Fruit fly (Drosophila melanogaster) whole organism, embryonic: ENCODE results near the gene rols.

Source experiments
- Bdp1 ChIP-seq: fragments of 200-800 bp; sonication (Bioruptor generic); optimal IDR thresholded peaks from 3 replicates; lab custom pipeline; 2016; ENCODE audit warnings: missing biosample characterization, missing genetic modification characterization
- Blimp-1 ChIP-seq: fragments of 200-800 bp; sonication (Bioruptor generic); optimal IDR thresholded peaks from 3 replicates; lab custom pipeline; 2018; ENCODE audit warnings: missing biosample characterization, missing genetic modification characterization, mild to moderate bottlenecking, moderate library complexity, missing genetic modification reagents
- CG12236 ChIP-seq: fragments of 200-800 bp; sonication (Bioruptor generic); optimal IDR thresholded peaks from 2 replicates; lab custom pipeline; 2016; ENCODE audit warnings: missing biosample characterization, missing genetic modification characterization
- CG14860 ChIP-seq: fragments of 200-800 bp; sonication (Bioruptor generic); IDR thresholded peaks from 3 replicates; pipeline ENCODE4 v1.3.6; 2022; ENCODE audit warnings: missing biosample characterization, missing genetic modification characterization; ENCODE audit not compliant: partially characterized antibody
- CG15269 ChIP-seq: fragments of 200-800 bp; sonication (Bioruptor generic); optimal IDR thresholded peaks from 2 replicates; lab custom pipeline; 2018; ENCODE audit warnings: missing biosample characterization, mild to moderate bottlenecking, missing genetic modification characterization, moderate library complexity
- CG15479 ChIP-seq: fragments of 200-800 bp; sonication (Bioruptor generic); optimal IDR thresholded peaks from 3 replicates; lab custom pipeline; 2019; ENCODE audit warnings: missing biosample characterization, mild to moderate bottlenecking, missing genetic modification characterization, moderate library complexity
- CG15601 ChIP-seq: fragments of 200-800 bp; sonication (Bioruptor generic); optimal IDR thresholded peaks from 3 replicates; lab custom pipeline; 2019; ENCODE audit warnings: missing biosample characterization, mild to moderate bottlenecking, missing genetic modification characterization, moderate library complexity
- CG1602 ChIP-seq: fragments of 200-800 bp; sonication (Bioruptor generic); optimal IDR thresholded peaks from 3 replicates; lab custom pipeline; 2016; ENCODE audit warnings: missing biosample characterization, missing genetic modification characterization
- CG17385 ChIP-seq: fragments of 200-800 bp; sonication (Bioruptor generic); optimal IDR thresholded peaks from 3 replicates; lab custom pipeline; 2018; ENCODE audit warnings: missing biosample characterization, mild to moderate bottlenecking, missing genetic modification characterization
- CG17829 ChIP-seq: fragments of 200-800 bp; optimal IDR thresholded peaks from 2 replicates; lab custom pipeline; 2019; ENCODE audit warnings: missing biosample characterization, mild to moderate bottlenecking, missing genetic modification characterization, moderate library complexity
- CG18262 ChIP-seq: fragments of 200-800 bp; optimal IDR thresholded peaks from 3 replicates; lab custom pipeline; 2019; ENCODE audit warnings: missing biosample characterization, mild to moderate bottlenecking, missing genetic modification characterization, moderate library complexity
- CG2116 ChIP-seq: fragments of 200-800 bp; sonication (Bioruptor generic); optimal IDR thresholded peaks from 3 replicates; lab custom pipeline; 2018; ENCODE audit warnings: missing biosample characterization, mild to moderate bottlenecking, missing genetic modification characterization
- CG3847 ChIP-seq: fragments of 200-800 bp; sonication (Bioruptor generic); IDR thresholded peaks from 2 replicates; pipeline ENCODE4 v1.3.6; 2022; ENCODE audit warnings: missing biosample characterization, missing genetic modification characterization
- CG4730 ChIP-seq: fragments of 200-800 bp; sonication (Bioruptor generic); IDR thresholded peaks from 2 replicates; pipeline ENCODE4 v1.3.6; 2022; ENCODE audit warnings: missing biosample characterization, missing genetic modification characterization
- CG6854 ChIP-seq: fragments of 200-800 bp; sonication (Bioruptor generic); optimal IDR thresholded peaks from 3 replicates; lab custom pipeline; 2017; ENCODE audit warnings: missing biosample characterization, mild to moderate bottlenecking, missing genetic modification characterization
- CG7271 ChIP-seq: fragments of 200-800 bp; sonication (Bioruptor generic); optimal IDR thresholded peaks from 2 replicates; lab custom pipeline; 2018; ENCODE audit warnings: missing biosample characterization, mild to moderate bottlenecking, missing genetic modification characterization, moderate library complexity
- CG7963 ChIP-seq: fragments of 200-800 bp; sonication (Bioruptor generic); IDR thresholded peaks from 3 replicates; pipeline ENCODE4 v1.3.6; 2022; ENCODE audit warnings: missing biosample characterization, missing genetic modification characterization; ENCODE audit not compliant: partially characterized antibody
- CG8388 ChIP-seq: fragments of 200-800 bp; sonication (Bioruptor generic); optimal IDR thresholded peaks from 2 replicates; lab custom pipeline; 2019; ENCODE audit warnings: missing biosample characterization, mild to moderate bottlenecking, missing genetic modification characterization, moderate library complexity
- CG9215 ChIP-seq: fragments of 200-800 bp; sonication (Bioruptor generic); IDR thresholded peaks from 2 replicates; pipeline ENCODE4 v1.3.6; 2022; ENCODE audit warnings: missing biosample characterization, missing genetic modification characterization
- D ChIP-seq, 2 experiments: fragments of 200-800 bp in 1 of 2; fragments of >200 bp in 1 of 2; sonication (Bioruptor generic) in 1 of 2; optimal IDR thresholded peaks; 2 replicates in 1 of 2; 3 replicates in 1 of 2; lab custom pipeline; 2017; ENCODE audit warnings: mild to moderate bottlenecking in 1 of 2, missing biosample characterization in 1 of 2, missing genetic modification characterization in 1 of 2, missing genetic modification reagents in 1 of 2
- Dfd ChIP-seq, 2 experiments: fragments of >200 bp; optimal IDR thresholded peaks; 2 replicates each; lab custom pipeline; 2017; ENCODE audit warnings: missing biosample characterization in 2 of 2, missing genetic modification characterization in 2 of 2
- Dref ChIP-seq: fragments of 200-800 bp; sonication (Bioruptor generic); IDR thresholded peaks from 2 replicates; pipeline ENCODE4 v1.3.6; 2022; ENCODE audit warnings: missing biosample characterization, missing genetic modification characterization
- Drgx ChIP-seq: fragments of 200-800 bp; sonication (Bioruptor generic); IDR thresholded peaks from 2 replicates; pipeline ENCODE4 v1.3.6; 2022; ENCODE audit warnings: missing biosample characterization, missing genetic modification characterization
- ERR ChIP-seq: fragments of 200-800 bp; sonication (Bioruptor generic); optimal IDR thresholded peaks from 2 replicates; lab custom pipeline; 2016; ENCODE audit warnings: missing biosample characterization, missing genetic modification characterization
- Fer3 ChIP-seq: fragments of 200-800 bp; sonication (Bioruptor generic); optimal IDR thresholded peaks from 2 replicates; lab custom pipeline; 2018; ENCODE audit warnings: missing biosample characterization, mild to moderate bottlenecking, missing genetic modification characterization, moderate library complexity
- Hr51 ChIP-seq, 2 experiments: fragments of 200-800 bp; sonication (Bioruptor generic); optimal IDR thresholded peaks; 2 replicates in 1 of 2; 3 replicates in 1 of 2; lab custom pipeline; 2016 to 2018; ENCODE audit warnings: missing biosample characterization in 2 of 2, missing genetic modification characterization in 2 of 2, mild to moderate bottlenecking in 1 of 2, moderate library complexity in 1 of 2
- Hr78 ChIP-seq, 2 experiments: fragments of 200-800 bp in 1 of 2; fragments of >200 bp in 1 of 2; sonication (Bioruptor generic) in 1 of 2; optimal IDR thresholded peaks; 2 replicates each; lab custom pipeline; 2017 to 2019; ENCODE audit warnings: missing biosample characterization in 2 of 2, missing genetic modification characterization in 2 of 2, mild to moderate bottlenecking in 1 of 2, moderate library complexity in 1 of 2
- Kr ChIP-seq: fragments of 200-800 bp; sonication (Bioruptor generic); optimal IDR thresholded peaks from 2 replicates; lab custom pipeline; 2017; ENCODE audit warnings: missing biosample characterization, mild to moderate bottlenecking, missing genetic modification characterization
- Mrtf ChIP-seq: fragments of 200-800 bp; sonication (Bioruptor generic); IDR thresholded peaks from 3 replicates; pipeline ENCODE4 v1.3.6; 2022; ENCODE audit warnings: missing biosample characterization, missing genetic modification characterization
- Myb ChIP-seq: fragments of 200-800 bp; sonication (Bioruptor generic); optimal IDR thresholded peaks from 2 replicates; lab custom pipeline; 2016; ENCODE audit warnings: missing biosample characterization, missing genetic modification characterization
- Nf-YA ChIP-seq: fragments of 200-800 bp; sonication (Bioruptor generic); IDR thresholded peaks from 2 replicates; pipeline ENCODE4 v1.3.6; 2022; ENCODE audit warnings: missing biosample characterization, missing genetic modification characterization
- Stat92E ChIP-seq, 3 experiments: fragments of >200 bp in 2 of 3; fragments of 200-800 bp in 1 of 3; sonication (Bioruptor generic) in 1 of 3; optimal IDR thresholded peaks; 2 replicates each; lab custom pipeline; 2017 to 2019; ENCODE audit warnings: missing biosample characterization in 3 of 3, missing genetic modification characterization in 3 of 3, mild to moderate bottlenecking in 1 of 3, moderate library complexity in 1 of 3
- ap ChIP-seq: fragments of 200-800 bp; sonication (Bioruptor generic); IDR thresholded peaks from 2 replicates; pipeline ENCODE4 v1.3.6; 2022; ENCODE audit warnings: missing biosample characterization, missing genetic modification characterization
- caup ChIP-seq: fragments of 200-800 bp; sonication (Bioruptor generic); optimal IDR thresholded peaks from 3 replicates; lab custom pipeline; 2017; ENCODE audit warnings: missing biosample characterization, mild to moderate bottlenecking, missing genetic modification characterization, moderate library complexity; ENCODE audit not compliant: severe bottlenecking
- chn ChIP-seq: fragments of 200-800 bp; sonication (Bioruptor generic); optimal IDR thresholded peaks from 2 replicates; lab custom pipeline; 2016; ENCODE audit warnings: missing biosample characterization, missing genetic modification characterization
- dan ChIP-seq: fragments of 200-800 bp; sonication (Bioruptor generic); IDR thresholded peaks from 2 replicates; pipeline ENCODE4 v1.3.6; 2022; ENCODE audit warnings: missing biosample characterization, missing genetic modification characterization
- esg ChIP-seq: fragments of 200-800 bp; sonication (Bioruptor generic); conservative IDR thresholded peaks from 2 replicates; pipeline ENCODE4 v1.3.6; 2022; ENCODE audit warnings: missing biosample characterization, missing genetic modification characterization
- ewg ChIP-seq: fragments of 200-800 bp; sonication (Bioruptor generic); optimal IDR thresholded peaks from 3 replicates; lab custom pipeline; 2017; ENCODE audit warnings: mild to moderate bottlenecking, missing biosample characterization, missing genetic modification reagents, missing genetic modification characterization
- ftz-f1 ChIP-seq: fragments of 200-800 bp; sonication (Bioruptor generic); optimal IDR thresholded peaks from 2 replicates; lab custom pipeline; 2016; ENCODE audit warnings: missing biosample characterization, missing genetic modification characterization
- gro ChIP-seq: fragments of 200-800 bp; sonication (Bioruptor generic); optimal IDR thresholded peaks from 2 replicates; lab custom pipeline; 2016; ENCODE audit warnings: missing biosample characterization, missing genetic modification characterization
- klu ChIP-seq: fragments of 200-800 bp; sonication (Bioruptor generic); IDR thresholded peaks from 2 replicates; pipeline ENCODE4 v1.3.6; 2022; ENCODE audit warnings: missing biosample characterization, missing genetic modification characterization
- lola ChIP-seq, 3 experiments: fragments of >200 bp in 2 of 3; fragments of 200-800 bp in 1 of 3; sonication (Bioruptor generic) in 1 of 3; optimal IDR thresholded peaks; 2 replicates each; lab custom pipeline; 2017 to 2019; ENCODE audit warnings: missing biosample characterization in 3 of 3, missing genetic modification characterization in 3 of 3, mild to moderate bottlenecking in 1 of 3, moderate library complexity in 1 of 3
- nom ChIP-seq: fragments of 200-800 bp; sonication (Bioruptor generic); optimal IDR thresholded peaks from 2 replicates; lab custom pipeline; 2017; ENCODE audit warnings: missing biosample characterization, missing genetic modification characterization, mild to moderate bottlenecking, moderate library complexity, missing genetic modification reagents
- ranshi ChIP-seq: fragments of 200-800 bp; sonication (Bioruptor generic); IDR thresholded peaks from 2 replicates; pipeline ENCODE4 v1.3.6; 2022; ENCODE audit warnings: missing biosample characterization, missing genetic modification characterization
- shn ChIP-seq: fragments of 200-800 bp; sonication (Bioruptor generic); optimal IDR thresholded peaks from 3 replicates; lab custom pipeline; 2016; ENCODE audit warnings: missing biosample characterization, missing genetic modification characterization
- sob ChIP-seq: fragments of 200-800 bp; sonication (Bioruptor generic); IDR thresholded peaks from 2 replicates; pipeline ENCODE4 v1.3.6; 2022; ENCODE audit warnings: missing biosample characterization, missing genetic modification characterization
- tup ChIP-seq: fragments of 200-800 bp; sonication (Bioruptor generic); optimal IDR thresholded peaks from 2 replicates; lab custom pipeline; 2016; ENCODE audit warnings: missing biosample characterization, mild to moderate bottlenecking, missing genetic modification characterization, moderate library complexity
- twi ChIP-seq: fragments of 200-800 bp; optimal IDR thresholded peaks from 2 replicates; lab custom pipeline; 2019; ENCODE audit warnings: missing biosample characterization, mild to moderate bottlenecking, missing genetic modification characterization, moderate library complexity
- zen2 ChIP-seq: fragments of 200-800 bp; sonication (Bioruptor generic); IDR thresholded peaks from 3 replicates; pipeline ENCODE4 v1.3.6; 2022; ENCODE audit warnings: missing biosample characterization, missing genetic modification characterization; ENCODE audit not compliant: partially characterized antibody

rols gene

dm6 chr3L:12101924-12102383 lies 37.3 kb upstream of the rols start (continued):
- peak; percentile 50 for TF ChIP-seq CG17829 (tag; lab: Kevin White, UChicago)
- peak in 1 of 2 experiments; percentile 30 for TF ChIP-seq Hr51 (GFP tag; optimal IDR thresholded peaks at IDR 0.05; lab: Kevin White, UChicago)
- TF ChIP-seq CG7963 (GFP tag; lab: Robert Waterston, UW), result no peak
- TF ChIP-seq Mrtf (GFP tag; lab: Robert Waterston, UW), result no peak
- no peak for TF ChIP-seq ewg (GFP tag; lab: Kevin White, UChicago)
- no peak for TF ChIP-seq CG6854 (GFP tag; lab: Kevin White, UChicago)
- peak; percentile 68 for TF ChIP-seq CG18262 (tag; lab: Kevin White, UChicago)
- TF ChIP-seq Drgx, result 0 out of 2 replicates have a peak, but pooled peaks have one; percentile 18
- no peak for TF ChIP-seq dan (GFP tag; lab: Robert Waterston, UW)
- no peak for TF ChIP-seq CG15601 (tag; lab: Kevin White, UChicago)
- no peak for TF ChIP-seq ranshi (GFP tag; lab: Robert Waterston, UW)
- no peak for TF ChIP-seq Myb (GFP tag; lab: Kevin White, UChicago)
- no peak for TF ChIP-seq caup (GFP tag; lab: Kevin White, UChicago)
- peak; percentile 26 for TF ChIP-seq Blimp-1
- no peak for TF ChIP-seq Hr78 (GFP tag; optimal IDR thresholded peaks at IDR 0.05; lab: Kevin White, UChicago)
- TF ChIP-seq Dref (GFP tag; lab: Robert Waterston, UW), result no peak
- no peak for TF ChIP-seq sob
- TF ChIP-seq twi (tag; lab: Kevin White, UChicago), result peak; percentile 75
- no peak for TF ChIP-seq Fer3 (tag; lab: Kevin White, UChicago)
- peak; percentile 19 for TF ChIP-seq CG7271
- TF ChIP-seq Stat92E (GFP tag; optimal IDR thresholded peaks at IDR 0.05; lab: Kevin White, UChicago), result no peak
- no peak for TF ChIP-seq CG2116
- TF ChIP-seq CG9215 (GFP tag; lab: Robert Waterston, UW), result no peak
- no peak for TF ChIP-seq shn (GFP tag; lab: Kevin White, UChicago)
- no peak for TF ChIP-seq ftz-f1 (GFP tag; lab: Kevin White, UChicago)
- TF ChIP-seq Dfd (GFP tag; optimal IDR thresholded peaks at IDR 0.05; lab: Kevin White, UChicago), result no peak
- TF ChIP-seq CG1602, result peak; percentile 19
- peak in 1 of 3 experiments; percentile 70 for TF ChIP-seq lola (GFP tag; optimal IDR thresholded peaks at IDR 0.05; lab: Kevin White, UChicago)
- no peak for TF ChIP-seq zen2
- TF ChIP-seq chn, result no peak
- no peak for TF ChIP-seq gro (GFP tag; lab: Kevin White, UChicago)
- peak; percentile 21 for TF ChIP-seq CG8388 (GFP tag; lab: Kevin White, UChicago)
- no peak for TF ChIP-seq Nf-YA (GFP tag; lab: Robert Waterston, UW)
- no peak for TF ChIP-seq CG4730 (GFP tag; lab: Robert Waterston, UW)
- no peak for TF ChIP-seq klu
- no peak for TF ChIP-seq CG14860 (GFP tag; lab: Robert Waterston, UW)
- no peak for TF ChIP-seq CG12236
- no peak for TF ChIP-seq ERR (GFP tag; lab: Kevin White, UChicago)
- TF ChIP-seq CG15269 (tag; lab: Kevin White, UChicago), result no peak
- no peak for TF ChIP-seq esg (GFP tag; lab: Robert Waterston, UW)
- TF ChIP-seq CG15479 (GFP tag; lab: Kevin White, UChicago), result peak; percentile 38
- TF ChIP-seq nom (GFP tag; lab: Kevin White, UChicago), result peak; percentile 16
- TF ChIP-seq CG3847, result no peak
- peak; percentile 1 for TF ChIP-seq Kr (GFP tag; lab: Kevin White, UChicago)
- TF ChIP-seq D (optimal IDR thresholded peaks at IDR 0.05; lab: Kevin White, UChicago), result no peak
- TF ChIP-seq D (GFP tag; optimal IDR thresholded peaks at IDR 0.05; lab: Kevin White, UChicago), result peak; percentile 34
- no peak for TF ChIP-seq tup (GFP tag; lab: Kevin White, UChicago)
- TF ChIP-seq ap, result no peak
- TF ChIP-seq CG17385, result no peak
- TF ChIP-seq Bdp1 (GFP tag; lab: Kevin White, UChicago), result no peak
